Worm (Caenorhabditis elegans) whole organism, L1 larva: ENCODE measurements around the gene cest-9.2.

Experiments
- aha-1 ChIP-seq: fragments of 150-350 bp; optimal IDR thresholded peaks from 2 replicates; lab custom pipeline; 2014; ENCODE audit warnings: missing biosample characterization, missing genetic modification characterization
- aly-2 ChIP-seq: fragments of 150-350 bp; optimal IDR thresholded peaks from 2 replicates; lab custom pipeline; 2014; ENCODE audit warnings: missing biosample characterization, missing genetic modification characterization
- dpl-1 ChIP-seq, 3 experiments: fragments of 150-350 bp in 2 of 3; sonication (generic microtip) in 1 of 3; optimal IDR thresholded peaks; 2 replicates each; lab custom pipeline; 2014 to 2017; ENCODE audit warnings: missing biosample characterization in 3 of 3, missing genetic modification characterization in 3 of 3, missing genetic modification reagents in 3 of 3
- elt-2 ChIP-seq: sonication (generic microtip); optimal IDR thresholded peaks from 2 replicates; lab custom pipeline; 2016; ENCODE audit warnings: missing genetic modification characterization, mild to moderate bottlenecking, inconsistent platforms, missing compliant biosample characterization, missing genetic modification reagents
- elt-3 ChIP-seq, 6 experiments: fragments of 150-350 bp in 1 of 6; sonication (generic microtip); optimal IDR thresholded peaks; 2 replicates each; lab custom pipeline; 2017 to 2018; ENCODE audit warnings: missing biosample characterization in 6 of 6, missing genetic modification characterization in 6 of 6, inconsistent platforms in 1 of 6
- fkh-10 ChIP-seq: sonication (generic microtip); optimal IDR thresholded peaks from 2 replicates; lab custom pipeline; 2017; ENCODE audit warnings: missing biosample characterization, missing genetic modification reagents, missing genetic modification characterization
- fkh-8 ChIP-seq: sonication (generic microtip); optimal IDR thresholded peaks from 2 replicates; lab custom pipeline; 2016; ENCODE audit warnings: mild to moderate bottlenecking, missing genetic modification characterization, missing compliant biosample characterization
- mdl-1 ChIP-seq, 2 experiments: fragments of 150-350 bp; optimal IDR thresholded peaks; 2 replicates each; lab custom pipeline; 2014 to 2017; ENCODE audit warnings: missing biosample characterization in 2 of 2, missing genetic modification characterization in 2 of 2, inconsistent platforms in 1 of 2
- nhr-11 ChIP-seq: fragments of 150-350 bp; optimal IDR thresholded peaks from 2 replicates; lab custom pipeline; 2014; ENCODE audit warnings: missing biosample characterization, missing genetic modification characterization
- pqm-1 ChIP-seq: sonication (generic microtip); optimal IDR thresholded peaks from 3 replicates; lab custom pipeline; 2017; ENCODE audit warnings: missing biosample characterization, missing genetic modification characterization
- unc-130 ChIP-seq: fragments of 150-350 bp; optimal IDR thresholded peaks from 2 replicates; lab custom pipeline; 2017; ENCODE audit warnings: missing biosample characterization, missing genetic modification characterization, inconsistent platforms
- unc-62 ChIP-seq: fragments of 150-350 bp; optimal IDR thresholded peaks from 2 replicates; lab custom pipeline; 2014; ENCODE audit warnings: missing biosample characterization, missing genetic modification reagents, missing genetic modification characterization
- unc-98 ChIP-seq: fragments of 200-800 bp; sonication (Bioruptor generic); IDR thresholded peaks from 2 replicates; pipeline ENCODE4 v1.3.6; 2022; ENCODE audit warnings: missing genetic modification characterization, missing compliant biosample characterization

ce11 chrX:12179817-12180384 is 42.0 kb upstream of the cest-9.2 start:
- TF ChIP-seq pqm-1 (tag; lab: Kevin White, UChicago) (no peak), aha-1 (tag; lab: Kevin White, UChicago) (no peak), aly-2 (tag; lab: Kevin White, UChicago) (no peak), nhr-11 (tag; lab: Kevin White, UChicago) (no peak), fkh-10 (GFP tag; lab: Kevin White, UChicago) (no peak), elt-2 (no peak), unc-98 (GFP tag; lab: Robert Waterston, UW) (no peak), dpl-1 (GFP tag; optimal IDR thresholded peaks at IDR 0.05; lab: Kevin White, UChicago) (no peak), unc-62 (GFP tag; lab: Kevin White, UChicago) (no peak), unc-130 (tag; lab: Kevin White, UChicago) (no peak), mdl-1 (tag; optimal IDR thresholded peaks at IDR 0.05; lab: Kevin White, UChicago) (no peak), elt-3 (tag; optimal IDR thresholded peaks at IDR 0.05; lab: Kevin White, UChicago) (no peak), fkh-8 (tag; lab: Kevin White, UChicago) (no peak)
